Worm (Caenorhabditis elegans) whole organism, young adult: Measurements from ENCODE around the gene tsp-5.

Experiments
- C06A6.2 ChIP-seq: fragments of 200-800 bp; sonication (Bioruptor generic); conservative IDR thresholded peaks from 2 replicates; pipeline ENCODE4 v1.3.6; 2022; ENCODE audit warnings: missing genetic modification characterization, missing compliant biosample characterization
- C17E4.6 ChIP-seq: fragments of 200-800 bp; sonication (Bioruptor generic); IDR thresholded peaks from 2 replicates; pipeline ENCODE4 v1.3.6; 2022; ENCODE audit warnings: missing genetic modification reagents, missing genetic modification characterization, missing compliant biosample characterization
- F10E7.11 ChIP-seq: sonication (generic microtip); optimal IDR thresholded peaks from 2 replicates; lab custom pipeline; 2017; ENCODE audit warnings: mild to moderate bottlenecking, missing genetic modification characterization, moderate library complexity, missing compliant biosample characterization
- F23B12.7 ChIP-seq: sonication (generic microtip); optimal IDR thresholded peaks from 2 replicates; lab custom pipeline; 2017; ENCODE audit warnings: missing genetic modification characterization, mild to moderate bottlenecking, missing compliant biosample characterization, antibody characterized with exemption, moderate library complexity; ENCODE audit not compliant: insufficient read depth
- F37B4.10 ChIP-seq: fragments of 200-800 bp; sonication (Bioruptor generic); IDR thresholded peaks from 2 replicates; pipeline ENCODE4 v1.3.6; 2022; ENCODE audit warnings: missing genetic modification characterization, missing compliant biosample characterization
- F55B11.4 ChIP-seq: sonication (generic microtip); optimal IDR thresholded peaks from 2 replicates; lab custom pipeline; 2016; ENCODE audit warnings: missing compliant biosample characterization, missing genetic modification characterization, borderline replicate concordance; ENCODE audit not compliant: insufficient read depth
- F57A8.1 ChIP-seq: fragments of 200-800 bp; sonication (Bioruptor generic); optimal IDR thresholded peaks from 2 replicates; lab custom pipeline; 2018; ENCODE audit warnings: mild to moderate bottlenecking, missing genetic modification characterization, moderate library complexity, missing compliant biosample characterization
- T07F8.4 ChIP-seq: sonication (generic microtip); optimal IDR thresholded peaks from 2 replicates; lab custom pipeline; 2016; ENCODE audit warnings: mild to moderate bottlenecking, missing genetic modification characterization, moderate library complexity, missing compliant biosample characterization
- T26A5.8 ChIP-seq: sonication (generic microtip); optimal IDR thresholded peaks from 2 replicates; lab custom pipeline; 2016; ENCODE audit warnings: missing genetic modification characterization, missing compliant biosample characterization
- Y53G8AR.9 ChIP-seq: fragments of 200-800 bp; sonication (Bioruptor generic); conservative IDR thresholded peaks from 2 replicates; pipeline ENCODE4 v1.3.6; 2022; ENCODE audit warnings: missing genetic modification reagents, missing genetic modification characterization, missing compliant biosample characterization
- Y67H2A.10 ChIP-seq: fragments of 200-800 bp; sonication (Bioruptor generic); conservative IDR thresholded peaks from 2 replicates; pipeline ENCODE4 v1.3.6; 2022; ENCODE audit warnings: missing genetic modification reagents, missing genetic modification characterization, missing compliant biosample characterization
- Y95B8A.8 ChIP-seq: fragments of 200-800 bp; sonication (Bioruptor generic); IDR thresholded peaks from 2 replicates; pipeline ENCODE4 v1.3.6; 2022; ENCODE audit warnings: missing genetic modification reagents, missing genetic modification characterization, missing compliant biosample characterization
- bed-2 ChIP-seq: fragments of 200-800 bp; sonication (Bioruptor generic); IDR thresholded peaks from 2 replicates; pipeline ENCODE4 v1.3.6; 2022; ENCODE audit warnings: missing genetic modification reagents, missing genetic modification characterization, missing compliant biosample characterization
- ccch-3 ChIP-seq: fragments of 200-800 bp; sonication (Bioruptor generic); optimal IDR thresholded peaks from 2 replicates; lab custom pipeline; 2018; ENCODE audit warnings: mild to moderate bottlenecking, missing genetic modification characterization, missing compliant biosample characterization
- cebp-2 ChIP-seq: fragments of 200-800 bp; sonication (Bioruptor generic); IDR thresholded peaks from 2 replicates; pipeline ENCODE4 v1.3.6; 2022; ENCODE audit warnings: missing genetic modification characterization, missing compliant biosample characterization
- ceh-27 ChIP-seq: fragments of 200-800 bp; sonication (Bioruptor generic); optimal IDR thresholded peaks from 2 replicates; lab custom pipeline; 2018; ENCODE audit warnings: mild to moderate bottlenecking, missing genetic modification characterization, moderate library complexity, missing compliant biosample characterization
- die-1 ChIP-seq: sonication (generic microtip); optimal IDR thresholded peaks from 2 replicates; lab custom pipeline; 2016; ENCODE audit warnings: missing genotype, mild to moderate bottlenecking, missing genetic modification characterization, missing compliant biosample characterization
- dox-1 ChIP-seq: fragments of 200-800 bp; sonication (Bioruptor generic); IDR thresholded peaks from 2 replicates; pipeline ENCODE4 v1.3.6; 2022; ENCODE audit warnings: missing genetic modification reagents, missing genetic modification characterization, missing compliant biosample characterization
- dpff-1 ChIP-seq: sonication (generic microtip); optimal IDR thresholded peaks from 2 replicates; lab custom pipeline; 2017; ENCODE audit warnings: mild to moderate bottlenecking, missing genetic modification characterization, missing compliant biosample characterization
- egl-44 ChIP-seq: fragments of 200-800 bp; sonication (Bioruptor generic); IDR thresholded peaks from 2 replicates; pipeline ENCODE4 v1.3.6; 2022; ENCODE audit warnings: missing genetic modification reagents, missing genetic modification characterization, missing compliant biosample characterization
- fkh-3 ChIP-seq: sonication (generic microtip); optimal IDR thresholded peaks from 2 replicates; lab custom pipeline; 2016; ENCODE audit warnings: mild to moderate bottlenecking, missing genetic modification characterization, missing compliant biosample characterization
- hlh-12 ChIP-seq: sonication (generic microtip); optimal IDR thresholded peaks from 2 replicates; lab custom pipeline; 2016; ENCODE audit warnings: missing genetic modification characterization, missing compliant biosample characterization
- hmg-1.2 ChIP-seq: fragments of 200-800 bp; sonication (Bioruptor generic); IDR thresholded peaks from 2 replicates; pipeline ENCODE4 v1.3.6; 2022; ENCODE audit warnings: missing genetic modification reagents, missing genetic modification characterization, missing compliant biosample characterization
- hmg-20 ChIP-seq: fragments of 200-800 bp; sonication (Bioruptor generic); IDR thresholded peaks from 2 replicates; pipeline ENCODE4 v1.3.6; 2022; ENCODE audit warnings: missing genetic modification reagents, missing genetic modification characterization, missing compliant biosample characterization
- hrde-1 ChIP-seq: sonication (generic microtip); optimal IDR thresholded peaks from 2 replicates; lab custom pipeline; 2016; ENCODE audit warnings: missing genetic modification characterization, mild to moderate bottlenecking, missing compliant biosample characterization, moderate library complexity, missing genotype, missing genetic modification reagents, borderline replicate concordance
- mcd-1 ChIP-seq: fragments of 200-800 bp; sonication (Bioruptor generic); IDR thresholded peaks from 2 replicates; pipeline ENCODE4 v1.3.6; 2022; ENCODE audit warnings: missing genetic modification reagents, missing genetic modification characterization, missing compliant biosample characterization
- nfya-1 ChIP-seq: sonication (generic microtip); optimal IDR thresholded peaks from 2 replicates; lab custom pipeline; 2017; ENCODE audit warnings: antibody characterized with exemption, missing compliant biosample characterization, missing genetic modification characterization, borderline replicate concordance; ENCODE audit not compliant: insufficient read depth
- nhr-27 ChIP-seq: fragments of 200-800 bp; sonication (Bioruptor generic); optimal IDR thresholded peaks from 2 replicates; lab custom pipeline; 2018; ENCODE audit warnings: mild to moderate bottlenecking, missing genetic modification characterization, moderate library complexity, missing compliant biosample characterization
- nhr-80 ChIP-seq: sonication (generic microtip); optimal IDR thresholded peaks from 2 replicates; lab custom pipeline; 2016; ENCODE audit warnings: missing genetic modification characterization, missing compliant biosample characterization
- rpc-1 ChIP-seq, 2 experiments: fragments of 150-350 bp in 1 of 2; sonication (generic microtip) in 1 of 2; optimal IDR thresholded peaks; 2 replicates each; lab custom pipeline; 2014 to 2018; ENCODE audit warnings: missing biosample characterization in 1 of 2, missing genetic modification characterization in 1 of 2, missing genetic modification reagents in 1 of 2, missing genotype in 1 of 2
- snpc-1.1 ChIP-seq: sonication (generic microtip); optimal IDR thresholded peaks from 2 replicates; lab custom pipeline; 2017; ENCODE audit warnings: missing genetic modification characterization, mild to moderate bottlenecking, missing compliant biosample characterization, antibody characterized with exemption, moderate library complexity, missing genotype, missing genetic modification reagents; ENCODE audit not compliant: insufficient read depth
- tlf-1 ChIP-seq: fragments of 200-800 bp; sonication (Bioruptor generic); optimal IDR thresholded peaks from 2 replicates; lab custom pipeline; 2018; ENCODE audit warnings: mild to moderate bottlenecking, missing genetic modification characterization, missing compliant biosample characterization
- unc-130 ChIP-seq: sonication (generic microtip); optimal IDR thresholded peaks from 2 replicates; lab custom pipeline; 2016; ENCODE audit warnings: missing genetic modification reagents, missing genetic modification characterization, missing compliant biosample characterization
- zfh-2 ChIP-seq: fragments of 200-800 bp; sonication (Bioruptor generic); conservative IDR thresholded peaks from 2 replicates; pipeline ENCODE4 v1.3.6; 2022; ENCODE audit warnings: missing genetic modification reagents, missing genetic modification characterization, missing compliant biosample characterization
- zim-3 ChIP-seq: sonication (generic microtip); optimal IDR thresholded peaks from 2 replicates; lab custom pipeline; 2017; ENCODE audit warnings: mild to moderate bottlenecking, missing genetic modification characterization, moderate library complexity, missing compliant biosample characterization
- ztf-18 ChIP-seq: sonication (generic microtip); optimal IDR thresholded peaks from 2 replicates; lab custom pipeline; 2016; ENCODE audit warnings: missing genotype, mild to moderate bottlenecking, missing genetic modification characterization, missing compliant biosample characterization
- ztf-25 ChIP-seq: fragments of 200-800 bp; sonication (Bioruptor generic); IDR thresholded peaks from 2 replicates; pipeline ENCODE4 v1.3.6; 2022; ENCODE audit warnings: missing genetic modification reagents, missing genetic modification characterization, missing compliant biosample characterization
- ztf-6 ChIP-seq: fragments of 200-800 bp; sonication (Bioruptor generic); IDR thresholded peaks from 2 replicates; pipeline ENCODE4 v1.3.6; 2022; ENCODE audit warnings: missing genetic modification reagents, missing genetic modification characterization, missing compliant biosample characterization

The tsp-5 gene

ce11 chrIV:13574733-13575132 lies 16.8 kb downstream of the tsp-5 start, which contains the start of gene srd-10:
TSS of gene srd-10 (plus strand) at chrIV:13575033.
- TF ChIP-seq hmg-20 (GFP tag; lab: Robert Waterston, UW) (no peak), zim-3 (no peak), T07F8.4 (tag; lab: Kevin White, UChicago) (no peak), nhr-80 (no peak), ztf-18 (tag; lab: Kevin White, UChicago) (no peak), F55B11.4 (tag; lab: Kevin White, UChicago) (no peak), dpff-1 (no peak), dox-1 (GFP tag; lab: Robert Waterston, UW) (no peak), F10E7.11 (no peak), hrde-1 (tag; lab: Kevin White, UChicago) (no peak), C17E4.6 (GFP tag; lab: Robert Waterston, UW) (no peak), nhr-27 (no peak), egl-44 (GFP tag; lab: Robert Waterston, UW) (no peak), tlf-1 (GFP tag; lab: Kevin White, UChicago) (no peak), ztf-25 (GFP tag; lab: Robert Waterston, UW) (no peak), Y67H2A.10 (no peak), fkh-3 (no peak), hlh-12 (tag; lab: Kevin White, UChicago) (no peak), F57A8.1 (GFP tag; lab: Kevin White, UChicago) (no peak), C06A6.2 (GFP tag; lab: Robert Waterston, UW) (no peak)

DNA sequence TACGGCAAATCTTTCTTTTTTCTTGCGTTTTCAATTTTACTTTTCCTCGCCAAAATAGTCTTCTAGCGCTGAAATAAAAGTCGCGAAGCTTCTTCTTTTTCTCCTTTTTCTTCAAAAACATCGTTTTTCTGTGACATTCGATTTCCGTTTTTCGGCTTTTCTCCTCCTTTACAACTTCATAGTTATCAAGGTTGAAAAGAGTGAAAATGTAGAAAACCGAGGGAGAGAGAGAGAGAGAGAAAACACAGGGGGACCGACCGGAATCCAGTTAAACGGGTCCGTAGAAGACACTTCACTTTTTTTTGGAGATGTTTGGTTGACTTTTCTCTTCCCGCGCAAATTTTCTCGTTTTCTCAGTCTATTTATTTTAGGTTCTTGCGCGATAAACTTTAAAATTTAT lies 27.3 kb downstream of the tsp-5 start:
- TF ChIP-seq Y95B8A.8 (GFP tag; lab: Robert Waterston, UW), result no peak
- TF ChIP-seq Y53G8AR.9 (GFP tag; lab: Robert Waterston, UW), result no peak
- no peak for TF ChIP-seq ccch-3 (GFP tag; lab: Kevin White, UChicago)
- no peak for TF ChIP-seq F37B4.10 (GFP tag; lab: Robert Waterston, UW)
- no peak for TF ChIP-seq snpc-1.1 (tag; lab: Kevin White, UChicago)
- no peak for TF ChIP-seq F57A8.1 (GFP tag; lab: Kevin White, UChicago)
- no peak for TF ChIP-seq F23B12.7
- TF ChIP-seq unc-130 (GFP tag; lab: Kevin White, UChicago), result no peak
- no peak for TF ChIP-seq T26A5.8 (tag; lab: Kevin White, UChicago)
- no peak for TF ChIP-seq die-1
- no peak for TF ChIP-seq rpc-1 (optimal IDR thresholded peaks at IDR 0.05; lab: Kevin White, UChicago)
- TF ChIP-seq rpc-1 (tag; optimal IDR thresholded peaks at IDR 0.05; lab: Kevin White, UChicago), result no peak
- TF ChIP-seq nfya-1, result no peak
- no peak for TF ChIP-seq zfh-2 (GFP tag; lab: Robert Waterston, UW)
- no peak for TF ChIP-seq ceh-27 (GFP tag; lab: Kevin White, UChicago)
- no peak for TF ChIP-seq cebp-2 (GFP tag; lab: Robert Waterston, UW)
- no peak for TF ChIP-seq ztf-6
- TF ChIP-seq bed-2 (GFP tag; lab: Robert Waterston, UW), result no peak
- TF ChIP-seq mcd-1 (GFP tag; lab: Robert Waterston, UW), result no peak
- TF ChIP-seq hmg-1.2 (GFP tag; lab: Robert Waterston, UW), result no peak
- TF ChIP-seq, all 124 proteins: peak for 0
